Worm (Caenorhabditis elegans) whole organism, mixed stage, embryonic: Measurements from ENCODE around the gene F26D2.13.

Experiments used
- bed-3 ChIP-seq: fragments of 200-800 bp; sonication (Bioruptor generic); optimal IDR thresholded peaks from 3 replicates; lab custom pipeline; 2018; ENCODE audit warnings: mild to moderate bottlenecking, missing genetic modification characterization, moderate library complexity, missing compliant biosample characterization
- blmp-1 ChIP-seq: fragments of 150-350 bp; optimal IDR thresholded peaks from 2 replicates; lab custom pipeline; 2014; ENCODE audit warnings: missing biosample characterization, missing genetic modification characterization
- ceh-39 ChIP-seq: fragments of 150-350 bp; optimal IDR thresholded peaks from 2 replicates; lab custom pipeline; 2014; ENCODE audit warnings: missing biosample characterization, missing genetic modification characterization
- ceh-43 ChIP-seq: fragments of 200-800 bp; sonication (Bioruptor generic); optimal IDR thresholded peaks from 2 replicates; lab custom pipeline; 2018; ENCODE audit warnings: mild to moderate bottlenecking, missing genetic modification characterization, moderate library complexity, missing compliant biosample characterization
- ceh-83 ChIP-seq: fragments of 200-800 bp; sonication (Bioruptor generic); optimal IDR thresholded peaks from 2 replicates; lab custom pipeline; 2018; ENCODE audit warnings: mild to moderate bottlenecking, missing genetic modification characterization, missing compliant biosample characterization
- ces-1 ChIP-seq: fragments of 150-350 bp; optimal IDR thresholded peaks from 2 replicates; lab custom pipeline; 2014; ENCODE audit warnings: missing biosample characterization, missing genetic modification reagents, missing genetic modification characterization
- drap-1 ChIP-seq: fragments of 200-800 bp; sonication (Bioruptor generic); optimal IDR thresholded peaks from 3 replicates; lab custom pipeline; 2018; ENCODE audit warnings: mild to moderate bottlenecking, missing genetic modification characterization, missing compliant biosample characterization
- elt-1 ChIP-seq: sonication (generic microtip); optimal IDR thresholded peaks from 2 replicates; lab custom pipeline; 2017; ENCODE audit warnings: missing genetic modification characterization, mild to moderate bottlenecking, missing compliant biosample characterization, antibody characterized with exemption, moderate library complexity, borderline replicate concordance; ENCODE audit not compliant: insufficient read depth
- ham-2 ChIP-seq: fragments of 200-800 bp; sonication (Bioruptor generic); optimal IDR thresholded peaks from 2 replicates; lab custom pipeline; 2018; ENCODE audit warnings: mild to moderate bottlenecking, missing genetic modification characterization, missing compliant biosample characterization
- hlh-1 ChIP-seq: fragments of 150-350 bp; optimal IDR thresholded peaks from 2 replicates; lab custom pipeline; 2014; ENCODE audit warnings: missing biosample characterization, missing genetic modification reagents, missing genetic modification characterization
- lin-13 ChIP-seq: fragments of 150-350 bp; optimal IDR thresholded peaks from 2 replicates; lab custom pipeline; 2014; ENCODE audit warnings: missing biosample characterization, missing genetic modification characterization
- lin-32 ChIP-seq: fragments of 200-800 bp; sonication (Bioruptor generic); optimal IDR thresholded peaks from 2 replicates; lab custom pipeline; 2018; ENCODE audit warnings: mild to moderate bottlenecking, missing genetic modification characterization, missing compliant biosample characterization
- lsy-2 ChIP-seq: fragments of 150-350 bp; optimal IDR thresholded peaks from 2 replicates; lab custom pipeline; 2014; ENCODE audit warnings: missing biosample characterization, missing genetic modification characterization
- mep-1 ChIP-seq: fragments of 150-350 bp; optimal IDR thresholded peaks from 2 replicates; lab custom pipeline; 2017; ENCODE audit warnings: missing biosample characterization, missing genetic modification reagents, missing genetic modification characterization, inconsistent platforms
- mls-2 ChIP-seq: sonication (generic microtip); optimal IDR thresholded peaks from 2 replicates; lab custom pipeline; 2016; ENCODE audit warnings: mild to moderate bottlenecking, missing genetic modification characterization, moderate library complexity, missing compliant biosample characterization
- nhr-12 ChIP-seq: fragments of 150-350 bp; optimal IDR thresholded peaks from 2 replicates; lab custom pipeline; 2014; ENCODE audit warnings: missing biosample characterization, missing genetic modification characterization
- nhr-2 ChIP-seq: fragments of 150-350 bp; optimal IDR thresholded peaks from 2 replicates; lab custom pipeline; 2014; ENCODE audit warnings: missing biosample characterization, missing genetic modification characterization
- nhr-237 ChIP-seq: fragments of 150-350 bp; optimal IDR thresholded peaks from 2 replicates; lab custom pipeline; 2014; ENCODE audit warnings: missing biosample characterization, missing genetic modification characterization
- nhr-28 ChIP-seq: fragments of 150-350 bp; optimal IDR thresholded peaks from 2 replicates; lab custom pipeline; 2014; ENCODE audit warnings: missing biosample characterization, missing genetic modification characterization
- nhr-76 ChIP-seq: sonication (generic microtip); optimal IDR thresholded peaks from 2 replicates; lab custom pipeline; 2017; ENCODE audit warnings: missing biosample characterization, missing genetic modification characterization
- pha-4 ChIP-seq: fragments of 150-350 bp; optimal IDR thresholded peaks from 2 replicates; lab custom pipeline; 2018; ENCODE audit warnings: missing biosample characterization, missing genetic modification reagents, missing genetic modification characterization
- sem-2 ChIP-seq: fragments of 200-800 bp; sonication (Bioruptor generic); optimal IDR thresholded peaks from 2 replicates; lab custom pipeline; 2018; ENCODE audit warnings: mild to moderate bottlenecking, missing genetic modification characterization, missing compliant biosample characterization
- snpc-4 ChIP-seq: fragments of 150-350 bp; optimal IDR thresholded peaks from 2 replicates; lab custom pipeline; 2014; ENCODE audit warnings: missing biosample characterization, missing genetic modification characterization
- sptf-1 ChIP-seq: sonication (generic microtip); optimal IDR thresholded peaks from 2 replicates; lab custom pipeline; 2017; ENCODE audit warnings: mild to moderate bottlenecking, missing genetic modification characterization, moderate library complexity, missing compliant biosample characterization
- unc-120 ChIP-seq: sonication (generic microtip); optimal IDR thresholded peaks from 2 replicates; lab custom pipeline; 2017; ENCODE audit warnings: missing genetic modification characterization, missing compliant biosample characterization; ENCODE audit not compliant: poor library complexity, severe bottlenecking
- unc-39 ChIP-seq: fragments of 150-350 bp; optimal IDR thresholded peaks from 2 replicates; lab custom pipeline; 2014; ENCODE audit warnings: missing biosample characterization, missing genetic modification characterization
- unc-62 ChIP-seq: fragments of 150-350 bp; optimal IDR thresholded peaks from 2 replicates; lab custom pipeline; 2014; ENCODE audit warnings: missing biosample characterization, missing genetic modification reagents, missing genetic modification characterization
- zip-8 ChIP-seq: fragments of 150-350 bp; optimal IDR thresholded peaks from 2 replicates; lab custom pipeline; 2014; ENCODE audit warnings: missing biosample characterization, missing genetic modification characterization
- ztf-11 ChIP-seq: fragments of 150-350 bp; optimal IDR thresholded peaks from 2 replicates; lab custom pipeline; 2014; ENCODE audit warnings: missing biosample characterization, missing genetic modification characterization

F26D2.13 gene

DNA sequence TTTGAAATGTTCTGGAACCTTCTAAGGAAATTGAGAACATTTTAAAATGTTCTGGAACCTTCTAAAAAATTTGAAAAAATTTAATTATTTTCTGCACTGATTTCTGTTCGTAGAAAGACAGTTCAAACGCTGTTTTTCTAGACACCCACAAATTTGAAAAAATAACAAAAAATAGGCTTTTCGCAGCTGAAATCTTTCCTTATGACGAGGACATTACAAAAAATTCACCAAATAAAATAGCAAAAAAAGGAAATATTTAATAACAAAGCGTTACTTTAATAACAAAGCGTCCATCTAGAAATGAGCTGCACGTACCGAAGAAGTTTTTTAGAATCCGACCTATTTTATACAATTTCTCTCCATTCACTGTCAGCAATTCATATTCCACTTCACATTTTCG lies 8.2 kb upstream of the F26D2.13 start, which contains the start of gene srh-141:
Gene srh-141, plus strand, starts transcription at position 301 of the 400 bp plus-strand sequence.
- TF ChIP-seq nhr-237 (tag; lab: Kevin White, UChicago) (no peak), mep-1 (no peak), pha-4 (no peak), bed-3 (GFP tag; lab: Kevin White, UChicago) (no peak), elt-1 (tag; lab: Kevin White, UChicago) (no peak), lsy-2 (no peak), drap-1 (no peak)

DNA sequence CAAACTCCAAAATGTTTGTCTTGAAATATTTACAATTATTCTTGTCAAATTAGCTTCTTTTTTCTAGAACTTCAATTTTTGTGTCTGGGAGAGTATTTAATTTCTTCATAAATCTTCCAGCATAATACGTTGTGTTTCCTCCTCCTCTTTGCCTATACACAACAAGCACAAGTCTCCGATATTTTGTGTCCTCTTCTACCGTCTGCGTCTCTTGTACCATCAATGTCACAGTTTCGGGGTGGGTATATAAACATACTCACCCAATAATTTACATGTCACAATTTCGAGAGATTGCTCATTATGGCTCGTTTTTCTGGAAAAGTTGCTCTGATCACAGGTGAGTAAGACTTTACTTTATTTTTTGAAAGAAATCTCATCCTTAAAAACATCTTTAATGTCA lies 2.1 kb upstream of the F26D2.13 start, which contains the start of gene F26D2.15:
Gene F26D2.15, plus strand, starts transcription at position 301 of the 400 bp plus-strand sequence.
- TF ChIP-seq nhr-28 (tag; lab: Kevin White, UChicago) (no peak), sptf-1 (tag; lab: Kevin White, UChicago) (no peak), ceh-43 (GFP tag; lab: Kevin White, UChicago) (no peak), bed-3 (GFP tag; lab: Kevin White, UChicago) (no peak)

DNA sequence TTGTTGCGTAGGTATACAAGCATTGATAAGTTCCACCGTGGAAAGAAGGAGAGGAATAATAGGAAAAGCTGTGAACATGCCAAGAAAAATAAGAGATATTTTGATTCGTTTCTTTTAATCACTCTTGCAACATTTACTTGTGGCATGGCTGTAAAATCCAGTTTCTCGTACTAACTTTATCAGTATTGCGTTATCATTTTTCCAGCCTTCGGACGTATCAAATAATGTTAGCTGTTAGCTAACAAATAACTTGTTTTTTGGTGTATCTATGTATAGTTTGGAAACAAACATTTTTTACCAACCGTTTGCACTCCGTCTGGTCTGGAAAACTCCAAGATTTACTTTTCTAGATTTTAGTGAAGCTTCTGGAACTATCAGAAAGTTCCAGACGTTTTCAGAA lies 1.9 kb downstream of the F26D2.13 start, which contains the start of gene clec-234:
Gene clec-234, minus strand, starts transcription at position 101 of the 400 bp plus-strand sequence.
- TF ChIP-seq lin-32 (GFP tag; lab: Kevin White, UChicago) (no peak), ztf-11 (no peak), zip-8 (tag; lab: Kevin White, UChicago) (no peak), drap-1 (no peak), bed-3 (GFP tag; lab: Kevin White, UChicago) (no peak), unc-120 (tag; lab: Kevin White, UChicago) (no peak)
- TF ChIP-seq, all 35 proteins: peak for 0

DNA sequence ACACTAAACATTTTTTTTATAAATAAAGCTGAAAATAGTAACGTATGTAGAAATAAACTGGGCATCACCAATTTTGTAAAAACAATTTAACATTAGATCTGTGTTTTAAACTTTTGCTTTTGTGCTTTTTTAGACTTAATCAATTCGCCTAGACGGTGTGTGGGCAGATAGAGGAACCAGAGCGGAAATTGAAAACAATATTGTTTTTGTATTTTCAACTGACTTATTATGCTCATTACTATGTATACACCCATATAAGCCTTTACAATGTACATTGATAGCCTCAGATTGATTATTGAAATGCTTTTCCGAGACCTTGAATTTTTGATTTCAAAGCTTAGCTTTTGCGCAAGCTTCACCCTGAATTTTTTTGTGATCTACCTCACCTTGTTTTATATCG lies 5.5 kb downstream of the F26D2.13 start, which contains the start of gene str-73:
Gene str-73, plus strand, starts transcription at position 301 of the 400 bp plus-strand sequence.
- no peak for TF ChIP-seq sem-2 (GFP tag; lab: Kevin White, UChicago)
- TF ChIP-seq ham-2 = no peak
- TF ChIP-seq drap-1 = no peak
- TF ChIP-seq snpc-4 = no peak
- no peak for TF ChIP-seq hlh-1 (tag; lab: Kevin White, UChicago)
- no peak for TF ChIP-seq elt-1 (tag; lab: Kevin White, UChicago)
- no peak for TF ChIP-seq lin-13 (tag; lab: Kevin White, UChicago)
- TF ChIP-seq nhr-76 (tag; lab: Kevin White, UChicago) = no peak
- TF ChIP-seq pha-4 = no peak
- TF ChIP-seq ces-1 (GFP tag; lab: Kevin White, UChicago) = no peak
- TF ChIP-seq, all 35 proteins: peak for 0

DNA sequence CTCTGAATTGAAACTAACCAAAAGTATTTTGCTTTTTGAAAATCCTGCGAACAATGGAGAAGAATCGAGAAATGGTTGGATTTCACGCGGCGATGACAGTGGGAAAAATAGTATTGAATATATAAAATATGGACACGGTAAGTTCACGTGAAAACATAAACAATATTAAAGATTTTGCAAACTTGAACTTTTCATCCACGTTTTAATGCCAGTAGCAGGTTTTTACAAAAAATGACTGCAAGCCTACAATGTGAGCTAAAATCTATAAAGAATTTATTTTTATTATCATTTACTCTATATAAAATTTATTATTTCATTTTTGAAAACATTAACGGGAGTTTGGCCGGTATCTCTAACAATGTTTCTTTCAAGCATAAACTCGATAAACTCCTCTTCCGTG lies 5.9 kb downstream of the F26D2.13 start, which contains the start of gene F26D2.10:
Gene F26D2.10, minus strand, starts transcription at position 101 of the 400 bp plus-strand sequence.
- TF ChIP-seq nhr-12 (tag; lab: Kevin White, UChicago) (no peak), hlh-1 (tag; lab: Kevin White, UChicago) (no peak), lsy-2 (no peak), elt-1 (tag; lab: Kevin White, UChicago) (no peak), blmp-1 (tag; lab: Kevin White, UChicago) (no peak), unc-39 (no peak), nhr-237 (tag; lab: Kevin White, UChicago) (no peak), ztf-11 (no peak), nhr-76 (tag; lab: Kevin White, UChicago) (no peak), sem-2 (GFP tag; lab: Kevin White, UChicago) (no peak)

DNA sequence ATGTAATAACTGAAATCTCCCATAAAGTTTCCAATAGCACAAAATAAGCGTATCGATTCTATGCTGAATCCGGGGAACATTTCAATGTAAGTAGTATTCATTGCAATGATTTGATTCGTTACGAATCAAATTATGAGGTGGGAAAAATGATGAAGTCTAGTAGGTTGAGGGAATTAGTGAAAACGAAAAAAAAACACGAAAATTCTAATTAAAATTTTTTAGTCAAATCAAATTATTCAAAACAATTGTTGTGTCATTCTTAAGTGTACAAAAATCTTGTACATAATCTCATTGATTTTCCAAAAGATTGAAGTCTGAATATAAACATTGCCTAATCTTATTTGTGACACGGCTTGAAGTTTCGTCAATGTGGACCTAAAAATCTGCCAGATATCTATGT lies 11.0 kb downstream of the F26D2.13 start, which contains the start of gene srw-29:
Gene srw-29, minus strand, starts transcription at position 101 of the 400 bp plus-strand sequence.
- TF ChIP-seq hlh-1 (tag; lab: Kevin White, UChicago) = no peak
- TF ChIP-seq sem-2 (GFP tag; lab: Kevin White, UChicago) = no peak
- no peak for TF ChIP-seq bed-3 (GFP tag; lab: Kevin White, UChicago)
- no peak for TF ChIP-seq sptf-1 (tag; lab: Kevin White, UChicago)
- TF ChIP-seq lsy-2 = no peak
- no peak for TF ChIP-seq elt-1 (tag; lab: Kevin White, UChicago)
- no peak for TF ChIP-seq snpc-4
- no peak for TF ChIP-seq nhr-2 (tag; lab: Kevin White, UChicago)
- no peak for TF ChIP-seq ceh-43 (GFP tag; lab: Kevin White, UChicago)
- no peak for TF ChIP-seq nhr-237 (tag; lab: Kevin White, UChicago)
- no peak for TF ChIP-seq mls-2
- TF ChIP-seq ceh-83 = no peak
- no peak for TF ChIP-seq ceh-39 (tag; lab: Kevin White, UChicago)
- TF ChIP-seq unc-62 (GFP tag; lab: Kevin White, UChicago) = no peak
